Worm (Caenorhabditis elegans) whole organism, L4 larva: ENCODE results near the gene unc-26.

Source experiments
- egl-27 ChIP-seq: sonication (generic microtip); optimal IDR thresholded peaks from 3 replicates; lab custom pipeline; 2017; ENCODE audit warnings: missing biosample characterization, missing genetic modification reagents, missing genetic modification characterization
- jun-1 ChIP-seq: fragments of 150-350 bp; optimal IDR thresholded peaks from 2 replicates; lab custom pipeline; 2014; ENCODE audit warnings: missing biosample characterization, missing genetic modification reagents, missing genetic modification characterization
- lin-15B ChIP-seq: fragments of 150-350 bp; sonication (generic microtip); optimal IDR thresholded peaks from 3 replicates; lab custom pipeline; 2014; ENCODE audit warnings: missing biosample characterization, missing genetic modification characterization
- mep-1 ChIP-seq: fragments of 150-350 bp; sonication (generic microtip); optimal IDR thresholded peaks from 3 replicates; lab custom pipeline; 2014; ENCODE audit warnings: missing biosample characterization, missing genetic modification characterization
- nhr-25 ChIP-seq: sonication (generic microtip); optimal IDR thresholded peaks from 2 replicates; lab custom pipeline; 2017; ENCODE audit warnings: missing genetic modification characterization, mild to moderate bottlenecking, missing compliant biosample characterization, antibody characterized with exemption, moderate library complexity, borderline replicate concordance; ENCODE audit not compliant: insufficient read depth
- nhr-6 ChIP-seq: fragments of 150-350 bp; optimal IDR thresholded peaks from 2 replicates; lab custom pipeline; 2014; ENCODE audit warnings: missing biosample characterization, missing genetic modification characterization
- nhr-77 ChIP-seq: fragments of 150-350 bp; optimal IDR thresholded peaks from 2 replicates; lab custom pipeline; 2014; ENCODE audit warnings: missing biosample characterization, missing genetic modification characterization
- snpc-4 ChIP-seq: fragments of 150-350 bp; optimal IDR thresholded peaks from 2 replicates; lab custom pipeline; 2014; ENCODE audit warnings: missing biosample characterization, missing genetic modification characterization
- unc-62 ChIP-seq, 3 experiments: fragments of 150-350 bp in 1 of 3; sonication (generic microtip); optimal IDR thresholded peaks in 2 of 3; peaks in 1 of 3; 1 replicate in 1 of 3; 2 replicates in 2 of 3; lab custom pipeline; 2014 to 2017; ENCODE audit warnings: missing biosample characterization in 3 of 3, missing genetic modification characterization in 3 of 3, missing genetic modification reagents in 3 of 3, missing genotype in 1 of 3
- ztf-11 ChIP-seq: fragments of 150-350 bp; optimal IDR thresholded peaks from 2 replicates; lab custom pipeline; 2014; ENCODE audit warnings: missing biosample characterization, missing genetic modification characterization

ce11 chrIV:13246961-13247360 lies 25.4 kb downstream of the unc-26 start, which contains the start of gene JC8.7:
- TF ChIP-seq nhr-25 (tag; lab: Kevin White, UChicago) (no peak), nhr-6 (no peak), egl-27 (tag; lab: Kevin White, UChicago) (no peak), ztf-11 (tag; lab: Kevin White, UChicago) (no peak), snpc-4 (tag; lab: Kevin White, UChicago) (no peak), unc-62 (GFP tag; optimal IDR thresholded peaks at IDR 0.05 in 1 of 2; lab: Kevin White, UChicago) (no peak), unc-62 (tag; optimal IDR thresholded peaks at IDR 0.05; lab: Kevin White, UChicago) (no peak), nhr-77 (no peak), jun-1 (no peak), mep-1 (tag; lab: Kevin White, UChicago) (no peak), lin-15B (tag; lab: Kevin White, UChicago) (no peak)
